Fruit fly (Drosophila melanogaster) whole organism, embryonic: ENCODE results near the gene rho-6.

Source experiments
- BEAF-32 ChIP-seq: fragments of 200-800 bp; sonication (Bioruptor generic); optimal IDR thresholded peaks from 3 replicates; lab custom pipeline; 2017; ENCODE audit warnings: missing biosample characterization, missing genetic modification characterization, mild to moderate bottlenecking, moderate library complexity, missing genetic modification reagents
- CG10267 ChIP-seq: fragments of 200-800 bp; sonication (Bioruptor generic); optimal IDR thresholded peaks from 2 replicates; lab custom pipeline; 2018; ENCODE audit warnings: missing biosample characterization, mild to moderate bottlenecking, missing genetic modification characterization, moderate library complexity
- CG12659 ChIP-seq: fragments of 200-800 bp; sonication (Bioruptor generic); optimal IDR thresholded peaks from 3 replicates; lab custom pipeline; 2017; ENCODE audit warnings: mild to moderate bottlenecking, missing biosample characterization, missing genetic modification reagents, missing genetic modification characterization
- CG13287 ChIP-seq: fragments of 200-800 bp; sonication (Bioruptor generic); IDR thresholded peaks from 2 replicates; pipeline ENCODE4 v1.3.6; 2022; ENCODE audit warnings: missing biosample characterization, missing genetic modification characterization; ENCODE audit not compliant: partially characterized antibody
- CG15514 ChIP-seq: fragments of 200-800 bp; sonication (Bioruptor generic); optimal IDR thresholded peaks from 3 replicates; lab custom pipeline; 2017; ENCODE audit warnings: missing biosample characterization, missing genetic modification characterization, mild to moderate bottlenecking, moderate library complexity, missing genetic modification reagents
- CG15696 ChIP-seq: fragments of 200-800 bp; sonication (Bioruptor generic); optimal IDR thresholded peaks from 2 replicates; lab custom pipeline; 2019; ENCODE audit warnings: missing biosample characterization, mild to moderate bottlenecking, missing genetic modification characterization, moderate library complexity
- CG1603 ChIP-seq: fragments of 200-800 bp; sonication (Bioruptor generic); optimal IDR thresholded peaks from 2 replicates; lab custom pipeline; 2019; ENCODE audit warnings: missing biosample characterization, mild to moderate bottlenecking, missing genetic modification characterization, moderate library complexity
- CG17359 ChIP-seq: fragments of 200-800 bp; sonication (Bioruptor generic); optimal IDR thresholded peaks from 3 replicates; lab custom pipeline; 2018; ENCODE audit warnings: missing biosample characterization, mild to moderate bottlenecking, missing genetic modification characterization, moderate library complexity
- CG2116 ChIP-seq: fragments of 200-800 bp; sonication (Bioruptor generic); optimal IDR thresholded peaks from 3 replicates; lab custom pipeline; 2018; ENCODE audit warnings: missing biosample characterization, mild to moderate bottlenecking, missing genetic modification characterization
- CG2202 ChIP-seq: fragments of 200-800 bp; sonication (Bioruptor generic); optimal IDR thresholded peaks from 2 replicates; lab custom pipeline; 2018; ENCODE audit warnings: missing biosample characterization, mild to moderate bottlenecking, missing genetic modification characterization
- CG30431 ChIP-seq: fragments of 200-800 bp; sonication (Bioruptor generic); optimal IDR thresholded peaks from 2 replicates; lab custom pipeline; 2017; ENCODE audit warnings: missing biosample characterization, missing genetic modification characterization
- CG32532 ChIP-seq: fragments of 200-800 bp; sonication (Bioruptor generic); IDR thresholded peaks from 2 replicates; pipeline ENCODE4 v1.3.6; 2022; ENCODE audit warnings: missing biosample characterization, missing genetic modification characterization
- CG32772 ChIP-seq: fragments of 200-800 bp; sonication (Bioruptor generic); IDR thresholded peaks from 2 replicates; pipeline ENCODE4 v1.3.6; 2022; ENCODE audit warnings: missing biosample characterization, missing genetic modification characterization
- CG4360 ChIP-seq: fragments of 200-800 bp; sonication (Bioruptor generic); IDR thresholded peaks from 2 replicates; pipeline ENCODE4 v1.3.6; 2022; ENCODE audit warnings: missing biosample characterization, missing genetic modification characterization
- CG4617 ChIP-seq: fragments of 200-800 bp; sonication (Bioruptor generic); optimal IDR thresholded peaks from 3 replicates; lab custom pipeline; 2016; ENCODE audit warnings: missing biosample characterization, missing genetic modification characterization, borderline replicate concordance
- CG6854 ChIP-seq: fragments of 200-800 bp; sonication (Bioruptor generic); optimal IDR thresholded peaks from 3 replicates; lab custom pipeline; 2017; ENCODE audit warnings: missing biosample characterization, mild to moderate bottlenecking, missing genetic modification characterization
- CHES-1-like ChIP-seq: fragments of 200-800 bp; sonication (Bioruptor generic); optimal IDR thresholded peaks from 2 replicates; lab custom pipeline; 2016; ENCODE audit warnings: missing biosample characterization, missing genetic modification characterization
- Dp ChIP-seq: fragments of 200-800 bp; sonication (Bioruptor generic); optimal IDR thresholded peaks from 2 replicates; lab custom pipeline; 2018; ENCODE audit warnings: missing biosample characterization, mild to moderate bottlenecking, missing genetic modification characterization, moderate library complexity
- Dref ChIP-seq: fragments of 200-800 bp; sonication (Bioruptor generic); IDR thresholded peaks from 2 replicates; pipeline ENCODE4 v1.3.6; 2022; ENCODE audit warnings: missing biosample characterization, missing genetic modification characterization
- E2f2 ChIP-seq: fragments of 200-800 bp; sonication (Bioruptor generic); IDR thresholded peaks from 2 replicates; pipeline ENCODE4 v1.3.6; 2022; ENCODE audit warnings: missing biosample characterization, missing genetic modification characterization
- Ets97D ChIP-seq: fragments of 200-800 bp; sonication (Bioruptor generic); optimal IDR thresholded peaks from 3 replicates; lab custom pipeline; 2016; ENCODE audit warnings: missing biosample characterization, missing genetic modification characterization
- HmgZ ChIP-seq: fragments of 200-800 bp; sonication (Bioruptor generic); optimal IDR thresholded peaks from 2 replicates; lab custom pipeline; 2018; ENCODE audit warnings: missing biosample characterization, mild to moderate bottlenecking, missing genetic modification characterization
- MESR4 ChIP-seq: fragments of 200-800 bp; sonication (Bioruptor generic); optimal IDR thresholded peaks from 2 replicates; lab custom pipeline; 2018; ENCODE audit warnings: missing biosample characterization, mild to moderate bottlenecking, missing genetic modification characterization, moderate library complexity
- Max ChIP-seq: fragments of 200-800 bp; sonication (Bioruptor generic); optimal IDR thresholded peaks from 2 replicates; lab custom pipeline; 2016; ENCODE audit warnings: missing biosample characterization, mild to moderate bottlenecking, missing genetic modification characterization
- Med ChIP-seq: fragments of 200-800 bp; sonication (Bioruptor generic); peaks from one replicate; lab custom pipeline; 2016; ENCODE audit warnings: missing biosample characterization, missing genetic modification characterization, mild to moderate bottlenecking, inconsistent platforms, moderate library complexity
- Opbp ChIP-seq: fragments of 200-800 bp; sonication (Bioruptor generic); IDR thresholded peaks from 3 replicates; pipeline ENCODE4 v1.3.6; 2022; ENCODE audit warnings: missing biosample characterization, missing genetic modification characterization; ENCODE audit not compliant: partially characterized antibody
- Pdp1 ChIP-seq, 2 experiments: fragments of 200-800 bp; sonication (Bioruptor generic); optimal IDR thresholded peaks; 3 replicates each; lab custom pipeline; 2016; ENCODE audit warnings: missing biosample characterization in 2 of 2, missing genetic modification characterization in 2 of 2, mild to moderate bottlenecking in 1 of 2, moderate library complexity in 1 of 2
- Sry-β ChIP-seq: fragments of 200-800 bp; sonication (Bioruptor generic); optimal IDR thresholded peaks from 2 replicates; lab custom pipeline; 2018; ENCODE audit warnings: missing biosample characterization, mild to moderate bottlenecking, missing genetic modification characterization, moderate library complexity
- Sry-δ ChIP-seq: fragments of 200-800 bp; sonication (Bioruptor generic); optimal IDR thresholded peaks from 2 replicates; lab custom pipeline; 2016; ENCODE audit warnings: missing biosample characterization, missing genetic modification characterization
- Tbp ChIP-seq: fragments of >200 bp; optimal IDR thresholded peaks from 2 replicates; lab custom pipeline; 2018; ENCODE audit warnings: missing biosample characterization, missing genetic modification characterization
- YL-1 ChIP-seq: fragments of 200-800 bp; sonication (Bioruptor generic); optimal IDR thresholded peaks from 3 replicates; lab custom pipeline; 2017; ENCODE audit warnings: missing biosample characterization, mild to moderate bottlenecking, missing genetic modification characterization
- chinmo ChIP-seq: fragments of 200-800 bp; sonication (Bioruptor generic); IDR thresholded peaks from 4 replicates; pipeline ENCODE4 v1.3.6; 2022; ENCODE audit warnings: missing biosample characterization, missing genetic modification characterization; ENCODE audit not compliant: partially characterized antibody
- crp ChIP-seq, 2 experiments: fragments of 200-800 bp; sonication (Bioruptor generic); optimal IDR thresholded peaks; 2 replicates in 1 of 2; 3 replicates in 1 of 2; lab custom pipeline; 2017; ENCODE audit warnings: missing biosample characterization in 2 of 2, missing genetic modification characterization in 2 of 2, mild to moderate bottlenecking in 1 of 2, moderate library complexity in 1 of 2
- dm ChIP-seq: fragments of 200-800 bp; sonication (Bioruptor generic); optimal IDR thresholded peaks from 3 replicates; lab custom pipeline; 2016; ENCODE audit warnings: missing biosample characterization, missing genetic modification characterization
- dysf ChIP-seq: fragments of 200-800 bp; sonication (Bioruptor generic); IDR thresholded peaks from 3 replicates; pipeline ENCODE4 v1.3.6; 2022; ENCODE audit warnings: missing biosample characterization, missing genetic modification characterization
- ftz-f1 ChIP-seq: fragments of 200-800 bp; sonication (Bioruptor generic); optimal IDR thresholded peaks from 2 replicates; lab custom pipeline; 2016; ENCODE audit warnings: missing biosample characterization, missing genetic modification characterization
- fu2 ChIP-seq: fragments of 200-800 bp; sonication (Bioruptor generic); optimal IDR thresholded peaks from 2 replicates; lab custom pipeline; 2016; ENCODE audit warnings: missing biosample characterization, missing genetic modification characterization
- gro ChIP-seq: fragments of 200-800 bp; sonication (Bioruptor generic); optimal IDR thresholded peaks from 2 replicates; lab custom pipeline; 2016; ENCODE audit warnings: missing biosample characterization, missing genetic modification characterization
- gsb-n ChIP-seq: fragments of 200-800 bp; sonication (Bioruptor generic); optimal IDR thresholded peaks from 3 replicates; lab custom pipeline; 2018; ENCODE audit warnings: missing biosample characterization, mild to moderate bottlenecking, missing genetic modification characterization
- lilli ChIP-seq: fragments of 200-800 bp; sonication (Bioruptor generic); optimal IDR thresholded peaks from 3 replicates; lab custom pipeline; 2016; ENCODE audit warnings: missing biosample characterization, missing genetic modification characterization
- nerfin-1 ChIP-seq: fragments of 200-800 bp; sonication (Bioruptor generic); optimal IDR thresholded peaks from 3 replicates; lab custom pipeline; 2019; ENCODE audit warnings: missing biosample characterization, mild to moderate bottlenecking, missing genetic modification characterization, moderate library complexity
- nmo ChIP-seq: fragments of 200-800 bp; sonication (Bioruptor generic); optimal IDR thresholded peaks from 2 replicates; lab custom pipeline; 2018; ENCODE audit warnings: missing biosample characterization, mild to moderate bottlenecking, missing genetic modification characterization, moderate library complexity
- prd ChIP-seq, 3 experiments: fragments of >200 bp in 2 of 3; fragments of 200-800 bp in 1 of 3; sonication (Bioruptor generic) in 1 of 3; optimal IDR thresholded peaks in 2 of 3; IDR thresholded peaks in 1 of 3; 2 replicates in 2 of 3; 3 replicates in 1 of 3; pipeline versions ENCODE4 v1.3.6 to Lab custom; 2017 to 2022; ENCODE audit warnings: missing biosample characterization in 1 of 3, missing genetic modification characterization in 1 of 3
- pzg ChIP-seq: fragments of 200-800 bp; sonication (Bioruptor generic); optimal IDR thresholded peaks from 3 replicates; lab custom pipeline; 2018; ENCODE audit warnings: missing biosample characterization, mild to moderate bottlenecking, missing genetic modification characterization, moderate library complexity
- sd ChIP-seq: fragments of 200-800 bp; sonication (Bioruptor generic); optimal IDR thresholded peaks from 3 replicates; lab custom pipeline; 2018; ENCODE audit warnings: missing biosample characterization, mild to moderate bottlenecking, missing genetic modification characterization, moderate library complexity
- sens ChIP-seq: fragments of 200-800 bp; sonication (Bioruptor generic); peaks from one replicate; lab custom pipeline; 2016; ENCODE audit warnings: missing biosample characterization, missing genetic modification characterization
- sqz ChIP-seq: fragments of 200-800 bp; sonication (Bioruptor generic); optimal IDR thresholded peaks from 3 replicates; lab custom pipeline; 2018; ENCODE audit warnings: missing biosample characterization, mild to moderate bottlenecking, missing genetic modification characterization
- stwl ChIP-seq: fragments of 200-800 bp; sonication (Bioruptor generic); optimal IDR thresholded peaks from 3 replicates; lab custom pipeline; 2018; ENCODE audit warnings: missing biosample characterization, mild to moderate bottlenecking, missing genetic modification characterization, moderate library complexity
- zen ChIP-seq: fragments of 200-800 bp; sonication (Bioruptor generic); optimal IDR thresholded peaks from 3 replicates; lab custom pipeline; 2018; ENCODE audit warnings: missing biosample characterization, mild to moderate bottlenecking, missing genetic modification characterization, moderate library complexity

rho-6 gene

dm6 chr2L:12097698-12098097 lies 35.5 kb downstream of the rho-6 start, which contains the start of gene Ced-12 (continued):
- TF ChIP-seq CG1603 (tag; lab: Kevin White, UChicago) (peak; percentile 24), CHES-1-like (GFP tag; lab: Kevin White, UChicago) (no peak), HmgZ (tag; lab: Kevin White, UChicago) (peak; percentile 5), CG32532 (GFP tag; lab: Robert Waterston, UW) (no peak), MESR4 (GFP tag; lab: Kevin White, UChicago) (peak; percentile 58), Ets97D (GFP tag; lab: Kevin White, UChicago) (peak; percentile 37), pzg (GFP tag; lab: Kevin White, UChicago) (peak; percentile 64), YL-1 (peak; percentile 23), CG4617 (GFP tag; lab: Kevin White, UChicago) (peak; percentile 87), CG32772 (GFP tag; lab: Robert Waterston, UW) (peak; percentile 50; the same call in 1 of the 2 replicates), sqz (peak; percentile 85), sd (tag; lab: Kevin White, UChicago) (peak; percentile 1), CG15696 (no peak), CG2116 (GFP tag; lab: Kevin White, UChicago) (peak; percentile 18), CG17359 (tag; lab: Kevin White, UChicago) (peak; percentile 46), sens (GFP tag; lab: Kevin White, UChicago) (peak; percentile 37), Sry-β (GFP tag; lab: Kevin White, UChicago) (peak; percentile 66), E2f2 (GFP tag; lab: Robert Waterston, UW) (peak; percentile 96), BEAF-32 (GFP tag; lab: Kevin White, UChicago) (peak; percentile 28), CG30431 (GFP tag; lab: Kevin White, UChicago) (no peak), Opbp (GFP tag; lab: Robert Waterston, UW) (0 out of 3 replicates have a peak, but pooled peaks have one; percentile 8), CG2202 (tag; lab: Kevin White, UChicago) (no peak), zen (peak; percentile 42), CG4360 (GFP tag; lab: Robert Waterston, UW) (0 out of 2 replicates have a peak, but pooled peaks have one; percentile 19), Pdp1 (GFP tag; optimal IDR thresholded peaks at IDR 0.05; lab: Kevin White, UChicago) (peak in 1 of 2 experiments; percentile 13), nerfin-1 (tag; lab: Kevin White, UChicago) (no peak), stwl (tag; lab: Kevin White, UChicago) (peak; percentile 58), Sry-δ (GFP tag; lab: Kevin White, UChicago) (peak; percentile 18), Dref (no peak), CG10267 (tag; lab: Kevin White, UChicago) (peak; percentile 69), Dp (GFP tag; lab: Kevin White, UChicago) (peak; percentile 90), Tbp (GFP tag; lab: Kevin White, UChicago) (no peak), CG13287 (peak; percentile 17; the same call in 1 of the 2 replicates), crp (GFP tag; optimal IDR thresholded peaks at IDR 0.05; lab: Kevin White, UChicago) (peak in 1 of 2 experiments; percentile 4), CG12659 (GFP tag; lab: Kevin White, UChicago) (peak; percentile 5)

dm6 chr2L:12096396-12096813 lies 36.8 kb downstream of the rho-6 start, which contains the start of the genes CG6712 and Mt2:
Gene CG6712, minus strand, starts transcription at chr2L:12096511.
Gene Mt2, plus strand, starts transcription at chr2L:12096525.
- TF ChIP-seq chinmo (GFP tag; lab: Robert Waterston, UW) (no peak), dm (GFP tag; lab: Kevin White, UChicago) (peak; percentile 96), dysf (GFP tag; lab: Robert Waterston, UW) (0 out of 3 replicates have a peak, but pooled peaks have one; percentile 7), gsb-n (peak; percentile 37), CG6854 (GFP tag; lab: Kevin White, UChicago) (no peak), nmo (GFP tag; lab: Kevin White, UChicago) (peak; percentile 5), Dp (GFP tag; lab: Kevin White, UChicago) (peak; percentile 30), Med (peak; percentile 83), CG12659 (GFP tag; lab: Kevin White, UChicago) (peak; percentile 42), CG15514 (GFP tag; lab: Kevin White, UChicago) (peak; percentile 8), gro (peak; percentile 13), lilli (GFP tag; lab: Kevin White, UChicago) (peak; percentile 20), fu2 (peak; percentile 37), ftz-f1 (no peak), Max (peak; percentile 93), prd (optimal IDR thresholded peaks at IDR 0.05; lab: Kevin White, UChicago) (no peak), prd (GFP tag; IDR thresholded peaks at IDR 0.05; lab: Robert Waterston, UW) (peak; percentile 50)
